Fruit fly (Drosophila melanogaster): ENCODE data around the gene CG4009.

DNA sequence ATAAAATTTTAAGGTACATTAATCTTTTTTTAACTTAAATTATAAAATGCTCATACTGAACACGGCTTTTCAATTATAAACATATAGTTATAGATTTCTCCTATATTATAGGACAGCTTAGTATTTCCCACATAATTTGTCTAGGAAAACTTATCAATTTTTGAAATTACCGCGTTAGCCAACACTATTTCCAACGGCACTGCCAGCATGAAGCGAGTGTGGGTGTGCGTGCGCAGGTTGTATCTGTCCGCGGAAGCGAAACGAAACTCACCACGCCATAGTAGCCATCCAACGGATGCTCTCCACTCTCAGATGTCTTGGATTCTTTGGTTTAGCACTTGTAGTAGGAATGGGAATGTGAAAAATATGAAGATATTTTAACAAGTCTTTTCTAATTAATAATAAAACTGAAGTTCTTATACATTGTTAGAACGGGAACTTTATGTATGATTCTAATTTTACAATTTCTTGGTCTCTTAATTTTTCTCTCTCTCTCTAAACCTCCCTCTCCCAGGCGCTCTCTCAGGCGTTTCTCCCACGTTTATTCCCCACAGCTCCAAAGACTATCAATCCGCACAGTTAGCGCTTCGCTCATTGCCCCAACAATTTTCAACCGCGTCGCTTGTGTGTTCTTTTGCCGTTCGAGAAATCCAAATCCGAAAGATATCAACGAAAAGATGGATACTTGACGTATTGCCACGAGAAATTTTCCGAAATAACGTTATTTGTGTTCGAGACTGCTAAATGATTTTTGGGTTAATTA, 17.8 kb upstream of the CG4009 start, which contains the start of gene Dad:
- TF ChIP-seq OdsH (GFP tag; optimal IDR thresholded peaks at IDR 0.05): peak; percentile 29
- TF ChIP-seq CG11902 (GFP tag; optimal IDR thresholded peaks at IDR 0.05): no peak
- TF ChIP-seq CG6854 (GFP tag; optimal IDR thresholded peaks at IDR 0.05): peak; percentile 22
- TF ChIP-seq net (GFP tag; optimal IDR thresholded peaks at IDR 0.05): peak; percentile 0
- peak; percentile 9 for TF ChIP-seq CG10631 (GFP tag; optimal IDR thresholded peaks at IDR 0.05)
- TF ChIP-seq Ets96B (tag; optimal IDR thresholded peaks at IDR 0.05): no peak
- TF ChIP-seq CG16779 (tag; optimal IDR thresholded peaks at IDR 0.05): peak; percentile 52
- peak; percentile 13 for TF ChIP-seq pdm3 (GFP tag; optimal IDR thresholded peaks at IDR 0.05)
